Fruit fly (Drosophila melanogaster) whole organism, embryonic: ENCODE measurements around the gene Pex14.

Experiments
- Adf1 ChIP-seq: fragments of 200-800 bp; sonication (Bioruptor generic); IDR thresholded peaks from 2 replicates; pipeline ENCODE4 v1.3.6; 2022; ENCODE audit warnings: missing biosample characterization, missing genetic modification characterization
- BEAF-32 ChIP-seq: fragments of 200-800 bp; sonication (Bioruptor generic); optimal IDR thresholded peaks from 3 replicates; lab custom pipeline; 2017; ENCODE audit warnings: missing biosample characterization, missing genetic modification characterization, mild to moderate bottlenecking, moderate library complexity, missing genetic modification reagents
- Bgb ChIP-seq: fragments of 200-800 bp; sonication (Bioruptor generic); IDR thresholded peaks from 2 replicates; pipeline ENCODE4 v1.3.6; 2022; ENCODE audit warnings: missing biosample characterization, missing genetic modification characterization; ENCODE audit not compliant: partially characterized antibody
- CG11696 ChIP-seq: fragments of 200-800 bp; sonication (Bioruptor generic); IDR thresholded peaks from 2 replicates; pipeline ENCODE4 v1.3.6; 2022; ENCODE audit warnings: missing biosample characterization, missing genetic modification characterization
- CG12071 ChIP-seq: fragments of 200-800 bp; sonication (Bioruptor generic); optimal IDR thresholded peaks from 3 replicates; lab custom pipeline; 2018; ENCODE audit warnings: missing biosample characterization, mild to moderate bottlenecking, missing genetic modification characterization
- CG14965 ChIP-seq: fragments of 200-800 bp; sonication (Bioruptor generic); optimal IDR thresholded peaks from 2 replicates; lab custom pipeline; 2016; ENCODE audit warnings: missing biosample characterization, missing genetic modification characterization, borderline replicate concordance
- CG15696 ChIP-seq: fragments of 200-800 bp; sonication (Bioruptor generic); optimal IDR thresholded peaks from 2 replicates; lab custom pipeline; 2019; ENCODE audit warnings: missing biosample characterization, mild to moderate bottlenecking, missing genetic modification characterization, moderate library complexity
- CG16813 ChIP-seq: fragments of 200-800 bp; sonication (Bioruptor generic); IDR thresholded peaks from 3 replicates; pipeline ENCODE4 v1.3.6; 2022; ENCODE audit warnings: missing biosample characterization, missing genetic modification characterization; ENCODE audit not compliant: partially characterized antibody
- CG17612 ChIP-seq: fragments of 200-800 bp; sonication (Bioruptor generic); IDR thresholded peaks from 2 replicates; pipeline ENCODE4 v1.3.6; 2022; ENCODE audit warnings: missing biosample characterization, missing genetic modification characterization
- CG1792 ChIP-seq: fragments of 200-800 bp; sonication (Bioruptor generic); optimal IDR thresholded peaks from 2 replicates; lab custom pipeline; 2016; ENCODE audit warnings: missing biosample characterization, missing genetic modification characterization
- CG31365 ChIP-seq: fragments of 200-800 bp; sonication (Bioruptor generic); optimal IDR thresholded peaks from 2 replicates; lab custom pipeline; 2018; ENCODE audit warnings: missing biosample characterization, mild to moderate bottlenecking, missing genetic modification characterization
- CG42726 ChIP-seq: fragments of 200-800 bp; sonication (Bioruptor generic); IDR thresholded peaks from 2 replicates; pipeline ENCODE4 v1.3.6; 2022; ENCODE audit warnings: missing biosample characterization, missing genetic modification characterization; ENCODE audit not compliant: partially characterized antibody
- CG7556 ChIP-seq: fragments of 200-800 bp; sonication (Bioruptor generic); optimal IDR thresholded peaks from 2 replicates; lab custom pipeline; 2017; ENCODE audit warnings: missing biosample characterization, mild to moderate bottlenecking, missing genetic modification characterization
- CG7839 ChIP-seq: fragments of 200-800 bp; sonication (Bioruptor generic); optimal IDR thresholded peaks from 3 replicates; lab custom pipeline; 2018; ENCODE audit warnings: missing biosample characterization, mild to moderate bottlenecking, missing genetic modification characterization, moderate library complexity
- CG8290 ChIP-seq, 3 experiments: fragments of 200-800 bp; sonication (Bioruptor generic); optimal IDR thresholded peaks; 2 replicates each; lab custom pipeline; 2016 to 2019; ENCODE audit warnings: missing biosample characterization in 3 of 3, missing genetic modification characterization in 3 of 3, mild to moderate bottlenecking in 2 of 3, moderate library complexity in 1 of 3
- CG9727 ChIP-seq: fragments of 200-800 bp; sonication (Bioruptor generic); optimal IDR thresholded peaks from 3 replicates; lab custom pipeline; 2017; ENCODE audit warnings: missing biosample characterization, mild to moderate bottlenecking, missing genetic modification characterization
- CG9797 ChIP-seq: fragments of 200-800 bp; sonication (Bioruptor generic); optimal IDR thresholded peaks from 3 replicates; lab custom pipeline; 2018; ENCODE audit warnings: missing biosample characterization, mild to moderate bottlenecking, missing genetic modification characterization
- Dref ChIP-seq: fragments of 200-800 bp; sonication (Bioruptor generic); IDR thresholded peaks from 2 replicates; pipeline ENCODE4 v1.3.6; 2022; ENCODE audit warnings: missing biosample characterization, missing genetic modification characterization
- E2f2 ChIP-seq: fragments of 200-800 bp; sonication (Bioruptor generic); IDR thresholded peaks from 2 replicates; pipeline ENCODE4 v1.3.6; 2022; ENCODE audit warnings: missing biosample characterization, missing genetic modification characterization
- H2.0 ChIP-seq: fragments of 200-800 bp; sonication (Bioruptor generic); IDR thresholded peaks from 2 replicates; pipeline ENCODE4 v1.3.6; 2022; ENCODE audit warnings: missing biosample characterization, missing genetic modification characterization
- HLH3B ChIP-seq: fragments of 200-800 bp; sonication (Bioruptor generic); IDR thresholded peaks from 2 replicates; pipeline ENCODE4 v1.3.6; 2022; ENCODE audit warnings: missing biosample characterization, missing genetic modification characterization
- HLH4C ChIP-seq: fragments of 200-800 bp; sonication (Bioruptor generic); IDR thresholded peaks from 3 replicates; pipeline ENCODE4 v1.3.6; 2022; ENCODE audit warnings: missing biosample characterization, missing genetic modification characterization; ENCODE audit not compliant: partially characterized antibody
- HLHmδ ChIP-seq: fragments of 200-800 bp; sonication (Bioruptor generic); optimal IDR thresholded peaks from 2 replicates; lab custom pipeline; 2018; ENCODE audit warnings: missing biosample characterization, mild to moderate bottlenecking, missing genetic modification characterization, moderate library complexity
- Hsf ChIP-seq: fragments of 200-800 bp; sonication (Bioruptor generic); optimal IDR thresholded peaks from 3 replicates; lab custom pipeline; 2016; ENCODE audit warnings: missing biosample characterization, missing genetic modification characterization
- MBD-R2 ChIP-seq: fragments of 200-800 bp; sonication (Bioruptor generic); IDR thresholded peaks from 2 replicates; pipeline ENCODE4 v1.3.6; 2022; ENCODE audit warnings: missing biosample characterization, missing genetic modification characterization
- Max ChIP-seq: fragments of 200-800 bp; sonication (Bioruptor generic); optimal IDR thresholded peaks from 2 replicates; lab custom pipeline; 2016; ENCODE audit warnings: missing biosample characterization, mild to moderate bottlenecking, missing genetic modification characterization
- Med ChIP-seq: fragments of 200-800 bp; sonication (Bioruptor generic); peaks from one replicate; lab custom pipeline; 2016; ENCODE audit warnings: missing biosample characterization, missing genetic modification characterization, mild to moderate bottlenecking, inconsistent platforms, moderate library complexity
- Opbp ChIP-seq: fragments of 200-800 bp; sonication (Bioruptor generic); IDR thresholded peaks from 3 replicates; pipeline ENCODE4 v1.3.6; 2022; ENCODE audit warnings: missing biosample characterization, missing genetic modification characterization; ENCODE audit not compliant: partially characterized antibody
- Optix ChIP-seq: fragments of 200-800 bp; sonication (Bioruptor generic); IDR thresholded peaks from 3 replicates; pipeline ENCODE4 v1.3.6; 2022; ENCODE audit warnings: missing biosample characterization, missing genetic modification characterization
- Rfx ChIP-seq: fragments of 200-800 bp; sonication (Bioruptor generic); IDR thresholded peaks from 2 replicates; pipeline ENCODE4 v1.3.6; 2022; ENCODE audit warnings: missing biosample characterization, missing genetic modification characterization
- Sin3A ChIP-seq: fragments of >200 bp; optimal IDR thresholded peaks from 2 replicates; lab custom pipeline; 2018
- amos ChIP-seq: fragments of 200-800 bp; sonication (Bioruptor generic); IDR thresholded peaks from 2 replicates; pipeline ENCODE4 v1.3.6; 2022; ENCODE audit warnings: missing biosample characterization, missing genetic modification characterization; ENCODE audit not compliant: partially characterized antibody
- cad ChIP-seq: fragments of >200 bp; optimal IDR thresholded peaks from 2 replicates; lab custom pipeline; 2017; ENCODE audit warnings: missing biosample characterization, missing genetic modification characterization
- chm ChIP-seq: fragments of 200-800 bp; sonication (Bioruptor generic); IDR thresholded peaks from 2 replicates; pipeline ENCODE4 v1.3.6; 2022; ENCODE audit warnings: missing biosample characterization, missing genetic modification characterization
- fd96Cb ChIP-seq: fragments of 200-800 bp; sonication (Bioruptor generic); optimal IDR thresholded peaks from 2 replicates; lab custom pipeline; 2018; ENCODE audit warnings: missing biosample characterization, mild to moderate bottlenecking, missing genetic modification characterization, moderate library complexity
- fru ChIP-seq: fragments of >200 bp; optimal IDR thresholded peaks from 2 replicates; lab custom pipeline; 2017
- gcm ChIP-seq: fragments of 200-800 bp; sonication (Bioruptor generic); optimal IDR thresholded peaks from 2 replicates; lab custom pipeline; 2019; ENCODE audit warnings: missing biosample characterization, mild to moderate bottlenecking, missing genetic modification characterization, moderate library complexity
- inv ChIP-seq: fragments of 200-800 bp; sonication (Bioruptor generic); IDR thresholded peaks from 2 replicates; pipeline ENCODE4 v1.3.6; 2022; ENCODE audit warnings: missing biosample characterization, missing genetic modification characterization; ENCODE audit not compliant: partially characterized antibody
- knrl ChIP-seq: fragments of 200-800 bp; sonication (Bioruptor generic); IDR thresholded peaks from 3 replicates; pipeline ENCODE4 v1.3.6; 2022; ENCODE audit warnings: missing biosample characterization, missing genetic modification characterization; ENCODE audit not compliant: partially characterized antibody
- mam ChIP-seq: fragments of 200-800 bp; sonication (Bioruptor generic); optimal IDR thresholded peaks from 3 replicates; lab custom pipeline; 2016; ENCODE audit warnings: missing biosample characterization, missing genetic modification characterization
- nerfin-1 ChIP-seq: fragments of 200-800 bp; sonication (Bioruptor generic); optimal IDR thresholded peaks from 3 replicates; lab custom pipeline; 2019; ENCODE audit warnings: missing biosample characterization, mild to moderate bottlenecking, missing genetic modification characterization, moderate library complexity
- phol ChIP-seq: fragments of 200-800 bp; sonication (Bioruptor generic); optimal IDR thresholded peaks from 3 replicates; lab custom pipeline; 2018; ENCODE audit warnings: missing biosample characterization, mild to moderate bottlenecking, missing genetic modification characterization, moderate library complexity
- row ChIP-seq: fragments of 200-800 bp; sonication (Bioruptor generic); IDR thresholded peaks from 3 replicates; pipeline ENCODE4 v1.3.6; 2022; ENCODE audit warnings: missing biosample characterization, missing genetic modification characterization
- sd ChIP-seq: fragments of 200-800 bp; sonication (Bioruptor generic); optimal IDR thresholded peaks from 3 replicates; lab custom pipeline; 2018; ENCODE audit warnings: missing biosample characterization, mild to moderate bottlenecking, missing genetic modification characterization, moderate library complexity
- sens ChIP-seq: fragments of 200-800 bp; sonication (Bioruptor generic); peaks from one replicate; lab custom pipeline; 2016; ENCODE audit warnings: missing biosample characterization, missing genetic modification characterization
- sob ChIP-seq: fragments of 200-800 bp; sonication (Bioruptor generic); IDR thresholded peaks from 2 replicates; pipeline ENCODE4 v1.3.6; 2022; ENCODE audit warnings: missing biosample characterization, missing genetic modification characterization
- ssp ChIP-seq: fragments of 200-800 bp; sonication (Bioruptor generic); IDR thresholded peaks from 2 replicates; pipeline ENCODE4 v1.3.6; 2022; ENCODE audit warnings: missing biosample characterization, missing genetic modification characterization
- trem ChIP-seq: fragments of 200-800 bp; optimal IDR thresholded peaks from 3 replicates; lab custom pipeline; 2019; ENCODE audit warnings: missing biosample characterization, mild to moderate bottlenecking, missing genetic modification characterization, moderate library complexity
- ttk ChIP-seq: fragments of 200-800 bp; sonication (Bioruptor generic); IDR thresholded peaks from 2 replicates; pipeline ENCODE4 v2.1.2; 2022; ENCODE audit warnings: missing biosample characterization, missing genetic modification characterization
- tup ChIP-seq: fragments of 200-800 bp; sonication (Bioruptor generic); optimal IDR thresholded peaks from 2 replicates; lab custom pipeline; 2016; ENCODE audit warnings: missing biosample characterization, mild to moderate bottlenecking, missing genetic modification characterization, moderate library complexity
- unc-4 ChIP-seq: fragments of 200-800 bp; sonication (Bioruptor generic); IDR thresholded peaks from 2 replicates; pipeline ENCODE4 v1.3.6; 2022; ENCODE audit warnings: missing biosample characterization, missing genetic modification characterization; ENCODE audit not compliant: partially characterized antibody

Pex14 gene

dm6 chr3L:20787835-20788380 lies 9.3 kb downstream of the Pex14 start, which contains the start of gene CG11396 (continued):
- TF ChIP-seq phol (tag; lab: Kevin White, UChicago) (peak; percentile 14), CG14965 (GFP tag; lab: Kevin White, UChicago) (no peak), Optix (no peak), CG16813 (peak; percentile 90), nerfin-1 (tag; lab: Kevin White, UChicago) (no peak), Bgb (GFP tag; lab: Robert Waterston, UW) (peak; percentile 97), Sin3A (lab: Kevin White, UChicago) (peak; percentile 43), inv (GFP tag; lab: Robert Waterston, UW) (peak; percentile 90), Opbp (GFP tag; lab: Robert Waterston, UW) (peak; percentile 95), H2.0 (GFP tag; lab: Robert Waterston, UW) (no peak), CG42726 (GFP tag; lab: Robert Waterston, UW) (peak; percentile 94), CG7839 (tag; lab: Kevin White, UChicago) (no peak), amos (peak; percentile 97), Adf1 (GFP tag; lab: Robert Waterston, UW) (peak; percentile 40; the same call in 1 of the 2 replicates), Rfx (peak; percentile 58), fru (lab: Kevin White, UChicago) (no peak), ssp (GFP tag; lab: Robert Waterston, UW) (no peak), trem (tag; lab: Kevin White, UChicago) (peak; percentile 40), MBD-R2 (GFP tag; lab: Robert Waterston, UW) (peak; percentile 57), unc-4 (GFP tag; lab: Robert Waterston, UW) (peak; percentile 96), ttk (GFP tag; lab: Robert Waterston, UW) (no peak), BEAF-32 (GFP tag; lab: Kevin White, UChicago) (peak; percentile 90), sens (GFP tag; lab: Kevin White, UChicago) (peak; percentile 52), CG8290 (GFP tag; optimal IDR thresholded peaks at IDR 0.05; lab: Kevin White, UChicago) (peak; percentile 24), CG8290 (tag; optimal IDR thresholded peaks at IDR 0.05; lab: Kevin White, UChicago) (no peak), Max (GFP tag; lab: Kevin White, UChicago) (no peak), knrl (GFP tag; lab: Robert Waterston, UW) (peak; percentile 93), mam (GFP tag; lab: Kevin White, UChicago) (no peak), E2f2 (GFP tag; lab: Robert Waterston, UW) (peak; percentile 98), tup (no peak), CG9797 (GFP tag; lab: Kevin White, UChicago) (peak; percentile 5), HLH3B (GFP tag; lab: Robert Waterston, UW) (no peak), Dref (GFP tag; lab: Robert Waterston, UW) (peak; percentile 80)

DNA sequence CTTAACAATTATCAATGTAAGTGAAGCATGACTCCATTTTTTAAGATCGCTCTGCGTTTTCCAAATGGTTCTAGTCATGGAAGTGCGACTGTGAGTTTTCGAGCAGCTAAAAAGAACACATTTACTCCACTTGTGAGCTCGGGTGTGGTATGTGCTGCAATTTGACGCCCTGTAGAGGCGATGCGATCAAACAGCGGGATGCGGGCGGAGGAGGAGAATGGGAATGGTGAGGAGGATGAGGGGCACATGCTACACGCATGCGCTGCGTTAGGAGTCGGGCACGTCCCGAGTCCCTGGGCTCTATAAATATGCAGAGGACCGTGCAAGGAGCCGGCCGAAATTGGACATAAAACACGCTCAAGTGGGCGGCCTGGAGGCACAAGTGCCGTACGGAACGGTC lies 10.7 kb downstream of the Pex14 start:
- TF ChIP-seq CG12071 (GFP tag; lab: Kevin White, UChicago) (no peak), gcm (GFP tag; lab: Kevin White, UChicago) (peak; percentile 75), CG15696 (no peak), CG9727 (GFP tag; lab: Kevin White, UChicago) (no peak), Hsf (GFP tag; lab: Kevin White, UChicago) (no peak), row (GFP tag; lab: Robert Waterston, UW) (no peak), fd96Cb (tag; lab: Kevin White, UChicago) (no peak), sd (tag; lab: Kevin White, UChicago) (no peak), CG11696 (GFP tag; lab: Robert Waterston, UW) (0 out of 2 replicates have a peak, but pooled peaks have one; percentile 23), CG7556 (GFP tag; lab: Kevin White, UChicago) (no peak), sob (GFP tag; lab: Robert Waterston, UW) (no peak), chm (GFP tag; lab: Robert Waterston, UW) (no peak), HLHmδ (GFP tag; lab: Kevin White, UChicago) (peak; percentile 52), Med (peak; percentile 35), cad (GFP tag; lab: Kevin White, UChicago) (no peak), CG31365 (no peak), HLH4C (GFP tag; lab: Robert Waterston, UW) (0 out of 3 replicates have a peak, but pooled peaks have one; percentile 30), CG17612 (GFP tag; lab: Robert Waterston, UW) (no peak), CG1792 (GFP tag; lab: Kevin White, UChicago) (no peak)
